Fruit fly (Drosophila melanogaster): Measurements from ENCODE around the gene Lsd-2.

Lsd-2 gene

DNA sequence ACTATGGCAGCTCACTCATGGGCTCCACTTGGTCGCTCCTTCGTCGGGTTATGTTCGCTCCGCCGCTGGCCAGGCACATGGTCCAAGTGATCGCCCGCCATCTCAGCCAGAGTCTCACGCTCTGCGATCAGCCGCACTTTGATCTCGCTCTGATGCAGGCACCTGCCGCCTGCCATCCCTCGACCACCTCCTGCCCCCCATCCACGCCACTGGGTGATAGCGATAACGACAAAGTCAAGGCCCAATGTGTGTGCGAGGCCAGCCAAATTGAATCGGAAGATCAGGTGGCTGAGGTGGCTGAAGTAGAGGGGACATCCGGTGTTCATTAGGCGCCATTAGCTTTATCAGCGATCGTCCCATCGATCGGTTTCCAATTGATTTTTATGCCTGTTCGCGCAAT, 7.5 kb downstream of the Lsd-2 start:
- TF ChIP-seq ftz-f1 (GFP tag; optimal IDR thresholded peaks at IDR 0.05), result peak; percentile 36
- TF ChIP-seq Med (GFP tag), result peak; percentile 57
- peak; percentile 84 for TF ChIP-seq nom (GFP tag; optimal IDR thresholded peaks at IDR 0.05)
- TF ChIP-seq slbo (GFP tag; IDR thresholded peaks at IDR 0.05), result 0 out of 2 replicates have a peak, but pooled peaks have one; percentile 12
- TF ChIP-seq Xbp1 (GFP tag; optimal IDR thresholded peaks at IDR 0.05), result no peak
- TF ChIP-seq Ets65A (GFP tag), result peak; percentile 28
- peak; percentile 40 for TF ChIP-seq sug (tag; optimal IDR thresholded peaks at IDR 0.05)
- no peak for TF ChIP-seq so (GFP tag; IDR thresholded peaks at IDR 0.05)

DNA sequence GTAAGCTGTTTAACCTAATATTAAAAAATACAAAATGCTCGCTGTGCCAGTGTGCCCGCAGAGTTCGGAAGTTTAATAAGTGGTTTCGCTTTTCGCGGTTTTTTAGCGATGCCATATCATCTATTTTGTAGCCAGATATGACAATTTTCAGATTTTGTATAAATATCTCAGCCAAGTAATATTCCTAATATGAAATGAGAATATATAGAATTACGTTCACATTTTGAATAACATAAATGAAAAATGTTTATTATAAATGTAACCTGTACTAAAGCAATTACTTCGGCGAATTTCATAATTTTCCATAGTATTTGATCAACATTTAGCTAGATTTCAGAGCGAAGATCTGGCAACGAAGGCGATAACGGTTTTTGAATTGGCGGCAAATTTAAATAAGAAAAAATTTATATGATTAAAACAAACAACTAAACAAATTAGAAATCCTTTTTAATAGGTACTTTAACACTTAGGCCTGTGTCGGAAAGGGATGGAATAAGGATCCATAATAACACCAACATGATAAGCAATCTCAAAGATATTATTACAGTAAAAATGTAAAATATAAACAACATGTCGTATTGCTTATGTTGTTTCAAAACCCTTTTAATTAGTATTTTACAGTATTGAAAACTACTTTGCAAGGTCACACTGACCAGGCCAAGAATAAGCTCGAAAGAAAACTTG, 9.5 kb downstream of the Lsd-2 start, which contains the start of the genes opm and dob:
Gene opm, minus strand, starts transcription at position 59 of the 684 bp plus-strand sequence.
Gene dob, plus strand, starts transcription at position 634 of the 684 bp plus-strand sequence.
- no peak for TF ChIP-seq HmgZ (tag; optimal IDR thresholded peaks at IDR 0.05)
- TF ChIP-seq gcm (GFP tag; optimal IDR thresholded peaks at IDR 0.05), result no peak
- TF ChIP-seq ems (GFP tag; optimal IDR thresholded peaks at IDR 0.05), result no peak
- no peak for TF ChIP-seq zf30C (GFP tag; optimal IDR thresholded peaks at IDR 0.05)
- TF ChIP-seq ewg (GFP tag; optimal IDR thresholded peaks at IDR 0.05), result no peak
- no peak for TF ChIP-seq CG9437 (GFP tag; optimal IDR thresholded peaks at IDR 0.05)
- no peak for TF ChIP-seq vvl (GFP tag; IDR thresholded peaks at IDR 0.05)
- no peak for TF ChIP-seq CG12104 (GFP tag; optimal IDR thresholded peaks at IDR 0.05)
- TF ChIP-seq CG12769 (tag; optimal IDR thresholded peaks at IDR 0.05), result no peak
- no peak for TF ChIP-seq chinmo (GFP tag; IDR thresholded peaks at IDR 0.05; ENCODE audit: partially characterized antibody)
- TF ChIP-seq CG10366 (GFP tag; IDR thresholded peaks at IDR 0.05), result no peak
- TF ChIP-seq Scr (GFP tag; IDR thresholded peaks at IDR 0.05; ENCODE audit: partially characterized antibody), result no peak
- no peak for TF ChIP-seq CG3726 (GFP tag; IDR thresholded peaks at IDR 0.05)
- no peak for TF ChIP-seq CG3065 (GFP tag; optimal IDR thresholded peaks at IDR 0.05)
- TF ChIP-seq cas (GFP tag; IDR thresholded peaks at IDR 0.05), result no peak
- no peak for TF ChIP-seq CG13624 (GFP tag; optimal IDR thresholded peaks at IDR 0.05)
- TF ChIP-seq gfzf (GFP tag; optimal IDR thresholded peaks at IDR 0.05), result peak; percentile 73
- peak; percentile 27 for TF ChIP-seq Ssrp (tag; optimal IDR thresholded peaks at IDR 0.05)
- TF ChIP-seq so (GFP tag; IDR thresholded peaks at IDR 0.05), result no peak
- no peak for TF ChIP-seq CG6175 (GFP tag; IDR thresholded peaks at IDR 0.05)
- no peak for TF ChIP-seq CTCF (GFP tag; optimal IDR thresholded peaks at IDR 0.05)
- peak; percentile 9 for TF ChIP-seq CG4424 (GFP tag; optimal IDR thresholded peaks at IDR 0.05)
- no peak for TF ChIP-seq CG7786 (GFP tag; optimal IDR thresholded peaks at IDR 0.05)
- TF ChIP-seq sna (GFP tag; IDR thresholded peaks at IDR 0.05; ENCODE audit: partially characterized antibody), result no peak
- TF ChIP-seq lab (GFP tag; optimal IDR thresholded peaks at IDR 0.05), result no peak
- TF ChIP-seq D19A (tag; optimal IDR thresholded peaks at IDR 0.05), result no peak
- TF ChIP-seq trem (tag; optimal IDR thresholded peaks at IDR 0.05), result peak; percentile 60
- peak; percentile 30 for TF ChIP-seq CG17385 (GFP tag; optimal IDR thresholded peaks at IDR 0.05)
- no peak for TF ChIP-seq insv (GFP tag; optimal IDR thresholded peaks at IDR 0.05)
- no peak for TF ChIP-seq dysf (GFP tag; IDR thresholded peaks at IDR 0.05)
- TF ChIP-seq Dip2 (GFP tag; IDR thresholded peaks at IDR 0.05), result no peak
- TF ChIP-seq CG11560 (tag; IDR thresholded peaks at IDR 0.05), result no peak
- TF ChIP-seq gem (tag; optimal IDR thresholded peaks at IDR 0.05), result peak; percentile 61
- no peak for TF ChIP-seq Hey (tag; optimal IDR thresholded peaks at IDR 0.05)
- no peak for TF ChIP-seq sens-2 (GFP tag; IDR thresholded peaks at IDR 0.05)
- TF ChIP-seq Nf-YC (tag; optimal IDR thresholded peaks at IDR 0.05), result peak; percentile 46
- TF ChIP-seq CG13296 (GFP tag; optimal IDR thresholded peaks at IDR 0.05), result no peak
- TF ChIP-seq CG17829 (tag; optimal IDR thresholded peaks at IDR 0.05), result peak; percentile 35
- TF ChIP-seq otp (GFP tag; IDR thresholded peaks at IDR 0.05), result no peak
- no peak for TF ChIP-seq yki (optimal IDR thresholded peaks at IDR 0.05)
- TF ChIP-seq Opbp (GFP tag; IDR thresholded peaks at IDR 0.05; ENCODE audit: partially characterized antibody), result no peak
- TF ChIP-seq gsb (GFP tag; IDR thresholded peaks at IDR 0.05), result no peak
- peak; percentile 42 for TF ChIP-seq CG2116 (GFP tag; optimal IDR thresholded peaks at IDR 0.05)
